Worm (Caenorhabditis elegans): ENCODE results near the gene ZK813.2.

The ZK813.2 gene

DNA sequence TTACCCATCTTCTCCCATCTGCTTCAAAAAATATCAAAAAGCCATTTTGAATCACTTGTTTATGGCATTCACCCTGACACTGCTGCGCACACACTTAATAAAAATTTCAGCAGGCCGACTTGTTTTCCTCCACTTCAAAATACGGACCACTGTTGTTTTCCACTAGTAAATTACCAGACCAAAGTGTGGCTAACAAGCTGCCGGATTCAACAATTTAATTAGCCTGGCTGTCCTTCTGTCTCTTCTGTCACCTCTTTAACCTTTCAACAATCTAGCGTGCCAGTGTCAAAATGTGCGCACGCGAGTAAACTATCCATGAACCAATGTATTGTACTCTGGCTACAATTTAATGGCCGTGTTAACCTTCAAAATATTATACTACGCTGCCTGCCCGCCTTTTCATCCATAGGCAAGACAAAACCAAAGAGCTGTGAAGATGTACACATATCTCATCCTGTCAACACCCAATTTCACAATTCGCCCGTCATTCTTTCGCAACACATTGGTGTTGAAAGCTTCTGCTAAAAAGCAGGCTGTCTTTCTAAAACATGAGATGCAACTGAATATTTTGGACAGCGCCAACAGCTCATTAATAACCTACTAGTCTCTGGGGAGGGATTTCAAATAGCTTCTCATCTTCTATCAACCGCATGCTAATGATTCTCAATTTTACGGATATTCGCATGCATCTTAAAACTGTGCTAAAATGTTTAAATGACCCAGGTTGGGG is 20.8 kb downstream of the ZK813.2 start (continued):
- TF ChIP-seq dsc-1 (tag; optimal IDR thresholded peaks at IDR 0.05): no peak

DNA sequence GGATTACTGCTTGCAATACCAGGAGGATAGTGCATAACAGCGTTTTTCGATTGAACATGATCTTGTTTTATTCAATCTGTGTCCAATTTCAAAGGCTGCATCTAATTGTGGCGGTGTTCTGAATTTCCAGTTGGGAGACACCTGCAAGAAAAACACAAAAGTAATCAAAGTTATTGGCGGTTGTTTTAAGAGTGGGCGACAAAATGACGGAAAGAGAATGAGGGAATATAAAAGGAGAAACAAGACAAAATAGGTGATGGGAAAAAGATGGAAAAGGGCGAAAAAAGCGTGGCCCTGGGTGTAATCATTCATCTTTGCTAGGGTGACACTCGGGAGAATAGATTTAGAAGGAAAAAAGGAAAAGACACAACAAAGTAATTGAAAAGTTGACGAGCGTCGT is 22.2 kb downstream of the ZK813.2 start, which contains the start of the genes ZK377.15 and sax-3:
Gene ZK377.15 (minus strand): TSS at position 101 of the 400 bp plus-strand sequence.
Gene sax-3 (minus strand): TSS at position 143 of the 400 bp plus-strand sequence.
- TF ChIP-seq lin-14 (GFP tag; optimal IDR thresholded peaks at IDR 0.05) (peak; percentile 25), efl-1 (optimal IDR thresholded peaks at IDR 0.05) (no peak), efl-1 (GFP tag; optimal IDR thresholded peaks at IDR 0.05 in 1 of 2) (no peak), hlh-4 (tag; optimal IDR thresholded peaks at IDR 0.05) (no peak)

DNA sequence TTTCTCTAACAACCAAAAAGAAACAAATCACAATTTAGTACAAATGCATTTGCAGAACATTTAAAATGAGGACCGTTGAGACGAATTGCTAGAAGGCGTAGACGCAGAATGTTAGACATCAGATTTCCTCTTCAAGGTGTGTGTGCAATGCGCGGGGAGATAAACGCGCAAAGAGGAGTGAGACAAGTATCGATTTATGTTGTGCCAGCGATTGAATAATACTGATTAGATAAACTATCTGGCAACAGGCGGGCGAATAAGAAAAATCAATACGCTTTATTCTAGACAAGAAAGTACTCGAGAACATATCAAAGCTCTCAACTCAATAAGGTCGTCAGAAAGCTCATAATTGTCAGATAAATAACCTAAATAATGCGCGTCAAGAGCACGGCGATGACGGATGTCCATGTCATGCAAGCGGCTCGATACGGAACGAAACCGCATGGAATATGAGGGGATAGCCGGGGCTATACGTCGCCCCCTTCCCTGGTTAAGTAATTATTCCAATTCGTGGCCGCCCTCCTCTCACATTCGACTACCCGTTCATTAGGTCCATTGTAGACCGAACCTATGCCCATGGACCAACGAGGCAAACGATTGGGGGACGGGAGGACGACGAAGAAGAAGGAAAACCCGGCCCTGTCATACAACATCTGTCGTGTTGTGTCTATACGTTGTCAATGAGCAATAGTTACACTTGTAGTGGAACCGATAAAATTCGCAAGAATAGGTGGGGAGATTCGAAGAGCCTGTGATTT is 23.6 kb downstream of the ZK813.2 start:
- TF ChIP-seq fkh-8 (tag; optimal IDR thresholded peaks at IDR 0.05): peak; percentile 1
- TF ChIP-seq lin-14 (GFP tag; optimal IDR thresholded peaks at IDR 0.05): peak; percentile 8
- TF ChIP-seq ama-1 (optimal IDR thresholded peaks at IDR 0.05): no peak
- no peak for TF ChIP-seq efl-1 (optimal IDR thresholded peaks at IDR 0.05)
- peak in 1 of 2 experiments; percentile 5 for TF ChIP-seq efl-1 (GFP tag; optimal IDR thresholded peaks at IDR 0.05 in 1 of 2)
- TF ChIP-seq nhr-11 (tag; optimal IDR thresholded peaks at IDR 0.05): no peak
- no peak for TF ChIP-seq nhr-12 (tag; optimal IDR thresholded peaks at IDR 0.05)

DNA sequence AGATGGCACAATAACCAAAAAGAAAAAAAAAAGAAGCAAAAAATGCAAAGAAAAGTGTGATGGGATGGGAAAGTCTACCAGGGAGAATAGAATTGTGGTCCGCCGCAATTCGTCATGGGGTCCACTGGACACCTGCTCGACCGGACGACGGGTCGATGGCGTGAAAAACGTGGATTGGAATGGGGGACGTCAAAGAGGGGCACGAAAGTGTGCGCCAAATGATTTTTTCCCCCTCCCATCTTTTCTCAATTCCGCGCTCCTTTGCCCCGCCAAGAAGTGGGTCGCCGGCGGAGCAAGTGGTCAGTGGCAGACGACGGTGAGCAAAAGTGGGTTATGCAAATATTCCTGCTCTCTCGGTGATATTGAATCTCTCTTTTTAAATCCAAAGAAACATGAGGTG is 24.3 kb downstream of the ZK813.2 start:
- peak; percentile 20 for TF ChIP-seq lin-14 (GFP tag; optimal IDR thresholded peaks at IDR 0.05)
- TF ChIP-seq nhr-84 (tag; optimal IDR thresholded peaks at IDR 0.05): no peak

DNA sequence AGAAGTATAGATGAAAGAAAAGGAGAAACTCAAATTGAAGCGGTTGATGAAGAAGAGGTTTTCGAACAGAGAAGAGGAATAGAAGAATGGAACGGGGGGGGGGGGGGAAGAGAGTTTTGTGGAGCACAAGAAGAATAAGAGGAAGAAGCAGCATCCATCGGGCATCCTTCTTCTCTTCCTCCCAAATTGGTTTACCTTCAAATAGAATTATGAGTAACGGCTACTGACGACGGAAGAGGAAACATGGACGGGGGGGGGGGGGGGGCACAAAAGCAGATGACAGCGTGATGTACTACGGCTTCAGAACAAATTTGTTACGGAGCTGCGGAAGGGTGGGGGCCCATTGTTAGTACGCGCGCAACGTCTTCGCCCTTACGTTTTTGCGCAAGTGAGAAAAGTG is 25.7 kb downstream of the ZK813.2 start:
- TF ChIP-seq rnt-1 (tag; optimal IDR thresholded peaks at IDR 0.05): no peak
- no peak for TF ChIP-seq pqm-1 (tag; optimal IDR thresholded peaks at IDR 0.05)
- TF ChIP-seq lin-14 (GFP tag; optimal IDR thresholded peaks at IDR 0.05): peak; percentile 65
- no peak for TF ChIP-seq tlp-1 (tag; optimal IDR thresholded peaks at IDR 0.05)
- TF ChIP-seq fkh-10 (GFP tag; optimal IDR thresholded peaks at IDR 0.05): peak; percentile 68

- TF ChIP-seq nhr-19 (GFP tag; conservative IDR thresholded peaks at IDR 0.05) (no peak), nhr-12 (tag; optimal IDR thresholded peaks at IDR 0.05) (no peak), ztf-11 (tag; optimal IDR thresholded peaks at IDR 0.05) (peak in 1 of 2 experiments; percentile 15), ets-5 (GFP tag; IDR thresholded peaks at IDR 0.05) (0 out of 2 replicates have a peak, but pooled peaks have one; percentile 8)
Measured at ce11 chrX:3470307-3470706, 26.7 kb downstream of the ZK813.2 start.

ce11 chrX:3472226-3472625 is 28.6 kb downstream of the ZK813.2 start:
- TF ChIP-seq jun-1 (tag; optimal IDR thresholded peaks at IDR 0.05): no peak
- peak in 1 of 2 experiments; percentile 4 for TF ChIP-seq mdl-1 (tag; optimal IDR thresholded peaks at IDR 0.05)
- TF ChIP-seq efl-3 (GFP tag; optimal IDR thresholded peaks at IDR 0.05): no peak
- no peak for TF ChIP-seq F16B12.6 (tag; optimal IDR thresholded peaks at IDR 0.05)
- TF ChIP-seq lin-14 (GFP tag; optimal IDR thresholded peaks at IDR 0.05): peak; percentile 75
- TF ChIP-seq isw-1 (GFP tag; IDR thresholded peaks at IDR 0.05): no peak
- peak; percentile 44 for TF ChIP-seq nhr-85 (tag)
- peak; percentile 4 for TF ChIP-seq blmp-1 (tag; optimal IDR thresholded peaks at IDR 0.05)
- TF ChIP-seq snu-23 (GFP tag; optimal IDR thresholded peaks at IDR 0.05): peak; percentile 24
- no peak for TF ChIP-seq nhr-47 (tag; optimal IDR thresholded peaks at IDR 0.05)
- no peak for TF ChIP-seq fkh-4 (tag; optimal IDR thresholded peaks at IDR 0.05; ENCODE audit: borderline replicate concordance)
- no peak for TF ChIP-seq nhr-77 (tag; optimal IDR thresholded peaks at IDR 0.05)
- no peak for TF ChIP-seq pag-3 (tag; optimal IDR thresholded peaks at IDR 0.05; ENCODE audit: borderline replicate concordance, insufficient read depth)
- no peak for TF ChIP-seq efl-1 (optimal IDR thresholded peaks at IDR 0.05)
- TF ChIP-seq efl-1 (GFP tag; optimal IDR thresholded peaks at IDR 0.05 in 1 of 2): peak in 1 of 2 experiments; percentile 30
- TF ChIP-seq lin-35 (GFP tag; optimal IDR thresholded peaks at IDR 0.05): peak in 1 of 2 experiments; percentile 18
- TF ChIP-seq nhr-90 (tag; optimal IDR thresholded peaks at IDR 0.05; ENCODE audit: poor library complexity): no peak

All from whole organism, L1 larva.